Fruit fly (Drosophila melanogaster) whole organism, embryonic: ENCODE data around the gene Actn3.
A peak's percentile ranks its signal among the peaks of the same experiment; 100 is the strongest.

Source experiments
- Abd-B ChIP-seq: fragments of 200-800 bp; sonication (Bioruptor generic); optimal IDR thresholded peaks from 2 replicates; lab custom pipeline; 2018; ENCODE audit warnings: missing biosample characterization, mild to moderate bottlenecking, missing genetic modification characterization, moderate library complexity
- Antp ChIP-seq: fragments of 200-800 bp; sonication (Bioruptor generic); optimal IDR thresholded peaks from 3 replicates; lab custom pipeline; 2016; ENCODE audit warnings: missing biosample characterization, missing genetic modification characterization
- CG10267 ChIP-seq: fragments of 200-800 bp; sonication (Bioruptor generic); optimal IDR thresholded peaks from 2 replicates; lab custom pipeline; 2018; ENCODE audit warnings: missing biosample characterization, mild to moderate bottlenecking, missing genetic modification characterization, moderate library complexity
- CG12219 ChIP-seq: fragments of 200-800 bp; sonication (Bioruptor generic); optimal IDR thresholded peaks from 3 replicates; lab custom pipeline; 2018; ENCODE audit warnings: missing biosample characterization, mild to moderate bottlenecking, missing genetic modification characterization
- CG12659 ChIP-seq: fragments of 200-800 bp; sonication (Bioruptor generic); optimal IDR thresholded peaks from 3 replicates; lab custom pipeline; 2017; ENCODE audit warnings: mild to moderate bottlenecking, missing biosample characterization, missing genetic modification reagents, missing genetic modification characterization
- CG12769 ChIP-seq: fragments of 200-800 bp; sonication (Bioruptor generic); optimal IDR thresholded peaks from 2 replicates; lab custom pipeline; 2019; ENCODE audit warnings: missing biosample characterization, mild to moderate bottlenecking, missing genetic modification characterization, moderate library complexity
- CG13775 ChIP-seq: fragments of 200-800 bp; sonication (Bioruptor generic); optimal IDR thresholded peaks from 3 replicates; lab custom pipeline; 2017; ENCODE audit warnings: missing biosample characterization, mild to moderate bottlenecking, missing genetic modification characterization
- CG1602 ChIP-seq: fragments of 200-800 bp; sonication (Bioruptor generic); optimal IDR thresholded peaks from 3 replicates; lab custom pipeline; 2016; ENCODE audit warnings: missing biosample characterization, missing genetic modification characterization
- CG16779 ChIP-seq: fragments of 200-800 bp; sonication (Bioruptor generic); IDR thresholded peaks from 2 replicates; pipeline ENCODE4 v1.3.6; 2022; ENCODE audit warnings: missing biosample characterization, missing genetic modification characterization
- CG16815 ChIP-seq: fragments of 200-800 bp; sonication (Bioruptor generic); optimal IDR thresholded peaks from 3 replicates; lab custom pipeline; 2017; ENCODE audit warnings: missing biosample characterization, mild to moderate bottlenecking, missing genetic modification characterization
- CG16863 ChIP-seq: fragments of 200-800 bp; sonication (Bioruptor generic); optimal IDR thresholded peaks from 3 replicates; lab custom pipeline; 2016; ENCODE audit warnings: missing biosample characterization, missing genetic modification characterization
- CG18764 ChIP-seq: fragments of 200-800 bp; sonication (Bioruptor generic); optimal IDR thresholded peaks from 3 replicates; lab custom pipeline; 2016; ENCODE audit warnings: missing biosample characterization, missing genetic modification characterization
- CG4328 ChIP-seq: fragments of 200-800 bp; sonication (Bioruptor generic); optimal IDR thresholded peaks from 3 replicates; lab custom pipeline; 2017; ENCODE audit warnings: missing biosample characterization, missing genetic modification reagents, missing genetic modification characterization
- CG4424 ChIP-seq: fragments of 200-800 bp; sonication (Bioruptor generic); optimal IDR thresholded peaks from 3 replicates; lab custom pipeline; 2016; ENCODE audit warnings: missing biosample characterization, missing genetic modification characterization
- CG6272 ChIP-seq: fragments of 200-800 bp; sonication (Bioruptor generic); IDR thresholded peaks from 2 replicates; pipeline ENCODE4 v1.3.6; 2022; ENCODE audit warnings: missing biosample characterization, missing genetic modification characterization
- CG7372 ChIP-seq: fragments of 200-800 bp; sonication (Bioruptor generic); IDR thresholded peaks from 2 replicates; pipeline ENCODE4 v1.3.6; 2022; ENCODE audit warnings: missing biosample characterization, missing genetic modification characterization
- CG7745 ChIP-seq: fragments of 200-800 bp; sonication (Bioruptor generic); optimal IDR thresholded peaks from 2 replicates; lab custom pipeline; 2018; ENCODE audit warnings: missing biosample characterization, mild to moderate bottlenecking, missing genetic modification characterization, moderate library complexity
- CG7987 ChIP-seq: fragments of 200-800 bp; sonication (Bioruptor generic); optimal IDR thresholded peaks from 2 replicates; lab custom pipeline; 2018; ENCODE audit warnings: missing biosample characterization, mild to moderate bottlenecking, missing genetic modification characterization, moderate library complexity
- CG9727 ChIP-seq: fragments of 200-800 bp; sonication (Bioruptor generic); optimal IDR thresholded peaks from 3 replicates; lab custom pipeline; 2017; ENCODE audit warnings: missing biosample characterization, mild to moderate bottlenecking, missing genetic modification characterization
- CkIIα-i1 ChIP-seq: fragments of 200-800 bp; sonication (Bioruptor generic); IDR thresholded peaks from 2 replicates; pipeline ENCODE4 v1.3.6; 2022; ENCODE audit warnings: missing biosample characterization, missing genetic modification characterization
- D19B ChIP-seq: fragments of 200-800 bp; sonication (Bioruptor generic); optimal IDR thresholded peaks from 2 replicates; lab custom pipeline; 2017; ENCODE audit warnings: missing biosample characterization, mild to moderate bottlenecking, missing genetic modification characterization
- Dref ChIP-seq: fragments of 200-800 bp; sonication (Bioruptor generic); IDR thresholded peaks from 2 replicates; pipeline ENCODE4 v1.3.6; 2022; ENCODE audit warnings: missing biosample characterization, missing genetic modification characterization
- E2f1 ChIP-seq: fragments of 200-800 bp; sonication (Bioruptor generic); IDR thresholded peaks from 2 replicates; pipeline ENCODE4 v1.3.6; 2022; ENCODE audit warnings: missing biosample characterization, missing genetic modification characterization
- H15 ChIP-seq: fragments of 200-800 bp; sonication (Bioruptor generic); IDR thresholded peaks from 3 replicates; pipeline ENCODE4 v1.3.6; 2022; ENCODE audit warnings: missing biosample characterization, missing genetic modification characterization
- HLH4C ChIP-seq: fragments of 200-800 bp; sonication (Bioruptor generic); IDR thresholded peaks from 3 replicates; pipeline ENCODE4 v1.3.6; 2022; ENCODE audit warnings: missing biosample characterization, missing genetic modification characterization; ENCODE audit not compliant: partially characterized antibody
- MESR4 ChIP-seq: fragments of 200-800 bp; sonication (Bioruptor generic); optimal IDR thresholded peaks from 2 replicates; lab custom pipeline; 2018; ENCODE audit warnings: missing biosample characterization, mild to moderate bottlenecking, missing genetic modification characterization, moderate library complexity
- Nf-YB ChIP-seq: fragments of 200-800 bp; sonication (Bioruptor generic); optimal IDR thresholded peaks from 3 replicates; lab custom pipeline; 2019; ENCODE audit warnings: missing biosample characterization, mild to moderate bottlenecking, missing genetic modification characterization, moderate library complexity
- Rx ChIP-seq: fragments of 200-800 bp; sonication (Bioruptor generic); IDR thresholded peaks from 2 replicates; pipeline ENCODE4 v1.3.6; 2022; ENCODE audit warnings: missing biosample characterization, missing genetic modification characterization
- aop ChIP-seq: fragments of 200-800 bp; sonication (Bioruptor generic); IDR thresholded peaks from 2 replicates; pipeline ENCODE4 v1.3.6; 2022; ENCODE audit warnings: missing biosample characterization, missing genetic modification characterization
- bbx ChIP-seq: fragments of 200-800 bp; sonication (Bioruptor generic); IDR thresholded peaks from 2 replicates; pipeline ENCODE4 v1.3.6; 2022; ENCODE audit warnings: missing biosample characterization, missing genetic modification characterization; ENCODE audit not compliant: partially characterized antibody
- cad ChIP-seq: fragments of >200 bp; optimal IDR thresholded peaks from 2 replicates; lab custom pipeline; 2017; ENCODE audit warnings: missing biosample characterization, missing genetic modification characterization
- dmrt11E ChIP-seq: fragments of 200-800 bp; sonication (Bioruptor generic); optimal IDR thresholded peaks from 3 replicates; lab custom pipeline; 2018; ENCODE audit warnings: missing biosample characterization, mild to moderate bottlenecking, missing genetic modification characterization, moderate library complexity
- gcm2 ChIP-seq: fragments of 200-800 bp; sonication (Bioruptor generic); optimal IDR thresholded peaks from 2 replicates; lab custom pipeline; 2016; ENCODE audit warnings: missing biosample characterization, missing genetic modification characterization
- h ChIP-seq: fragments of >200 bp; optimal IDR thresholded peaks from 2 replicates; lab custom pipeline; 2017
- nerfin-1 ChIP-seq: fragments of 200-800 bp; sonication (Bioruptor generic); optimal IDR thresholded peaks from 3 replicates; lab custom pipeline; 2019; ENCODE audit warnings: missing biosample characterization, mild to moderate bottlenecking, missing genetic modification characterization, moderate library complexity
- org-1 ChIP-seq: fragments of 200-800 bp; sonication (Bioruptor generic); optimal IDR thresholded peaks from 2 replicates; lab custom pipeline; 2017; ENCODE audit warnings: missing biosample characterization, missing genetic modification characterization
- pros ChIP-seq: fragments of 200-800 bp; sonication (Bioruptor generic); optimal IDR thresholded peaks from 3 replicates; lab custom pipeline; 2019; ENCODE audit warnings: missing biosample characterization, mild to moderate bottlenecking, missing genetic modification characterization, moderate library complexity
- slp2 ChIP-seq: fragments of 200-800 bp; sonication (Bioruptor generic); optimal IDR thresholded peaks from 2 replicates; lab custom pipeline; 2016; ENCODE audit warnings: missing biosample characterization, missing genetic modification characterization
- tll ChIP-seq, 2 experiments: fragments of 200-800 bp in 1 of 2; fragments of >200 bp in 1 of 2; sonication (Bioruptor generic) in 1 of 2; optimal IDR thresholded peaks; 2 replicates each; lab custom pipeline; 2017 to 2019; ENCODE audit warnings: missing biosample characterization in 2 of 2, missing genetic modification characterization in 2 of 2, mild to moderate bottlenecking in 1 of 2, moderate library complexity in 1 of 2
- vvl ChIP-seq: fragments of 200-800 bp; sonication (Bioruptor generic); IDR thresholded peaks from 2 replicates; pipeline ENCODE4 v1.3.6; 2022; ENCODE audit warnings: missing biosample characterization, missing genetic modification characterization
- zfh2 ChIP-seq: fragments of 200-800 bp; sonication (Bioruptor generic); optimal IDR thresholded peaks from 2 replicates; lab custom pipeline; 2016; ENCODE audit warnings: missing biosample characterization, missing genetic modification characterization

Gene Actn3

dm6 chr3R:16957759-16958536 is 19.6 kb downstream of the Actn3 start (continued):
- TF ChIP-seq CG9727 (peak; percentile 95), Antp (GFP tag; lab: Kevin White, UChicago) (peak; percentile 10), CG12659 (GFP tag; lab: Kevin White, UChicago) (peak; percentile 91), CG7987 (GFP tag; lab: Kevin White, UChicago) (no peak), Rx (peak; percentile 27), CG12219 (GFP tag; lab: Kevin White, UChicago) (peak; percentile 47), E2f1 (GFP tag; lab: Robert Waterston, UW) (0 out of 2 replicates have a peak, but pooled peaks have one; percentile 48), aop (GFP tag; lab: Robert Waterston, UW) (no peak), D19B (GFP tag; lab: Kevin White, UChicago) (peak; percentile 59), CG10267 (tag; lab: Kevin White, UChicago) (peak; percentile 84), CkIIα-i1 (GFP tag; lab: Robert Waterston, UW) (no peak), CG4424 (GFP tag; lab: Kevin White, UChicago) (peak; percentile 89), CG4328 (GFP tag; lab: Kevin White, UChicago) (peak; percentile 81), CG13775 (GFP tag; lab: Kevin White, UChicago) (peak; percentile 94)

dm6 chr3R:16954423-16954822 is 23.2 kb downstream of the Actn3 start:
- TF ChIP-seq vvl (GFP tag; lab: Robert Waterston, UW) (peak; percentile 93), CG1602 (GFP tag; lab: Kevin White, UChicago) (no peak), bbx (GFP tag; lab: Robert Waterston, UW) (no peak), Dref (GFP tag; lab: Robert Waterston, UW) (no peak), Abd-B (GFP tag; lab: Kevin White, UChicago) (peak; percentile 21), nerfin-1 (no peak), MESR4 (no peak), org-1 (GFP tag; lab: Kevin White, UChicago) (no peak), slp2 (GFP tag; lab: Kevin White, UChicago) (no peak), dmrt11E (tag; lab: Kevin White, UChicago) (no peak), CG12769 (tag; lab: Kevin White, UChicago) (peak; percentile 80), HLH4C (no peak), Nf-YB (GFP tag; lab: Kevin White, UChicago) (peak; percentile 3)

- TF ChIP-seq H15 (GFP tag; lab: Robert Waterston, UW) = no peak
- TF ChIP-seq h = no peak
- TF ChIP-seq CG7745 (tag; lab: Kevin White, UChicago) = no peak
- TF ChIP-seq CG6272 (GFP tag; lab: Robert Waterston, UW) = no peak
- peak in 1 of 2 experiments; percentile 71 for TF ChIP-seq tll (GFP tag; optimal IDR thresholded peaks at IDR 0.05; lab: Kevin White, UChicago)
- TF ChIP-seq cad (GFP tag; lab: Kevin White, UChicago) = peak; percentile 92
- TF ChIP-seq CG16815 (GFP tag; lab: Kevin White, UChicago) = no peak
- TF ChIP-seq CG18764 (GFP tag; lab: Kevin White, UChicago) = no peak
- no peak for TF ChIP-seq CG7372 (GFP tag; lab: Robert Waterston, UW)
- no peak for TF ChIP-seq CG16779
- no peak for TF ChIP-seq pros (GFP tag; lab: Kevin White, UChicago)
- TF ChIP-seq CG16863 (GFP tag; lab: Kevin White, UChicago) = no peak
- TF ChIP-seq gcm2 (GFP tag; lab: Kevin White, UChicago) = no peak
- no peak for TF ChIP-seq zfh2 (GFP tag; lab: Kevin White, UChicago)
Measured at dm6 chr3R:16951374-16951773, 26.2 kb downstream of the Actn3 start.
